Fruit fly (Drosophila melanogaster): ENCODE measurements around the gene CG13063.

DNA sequence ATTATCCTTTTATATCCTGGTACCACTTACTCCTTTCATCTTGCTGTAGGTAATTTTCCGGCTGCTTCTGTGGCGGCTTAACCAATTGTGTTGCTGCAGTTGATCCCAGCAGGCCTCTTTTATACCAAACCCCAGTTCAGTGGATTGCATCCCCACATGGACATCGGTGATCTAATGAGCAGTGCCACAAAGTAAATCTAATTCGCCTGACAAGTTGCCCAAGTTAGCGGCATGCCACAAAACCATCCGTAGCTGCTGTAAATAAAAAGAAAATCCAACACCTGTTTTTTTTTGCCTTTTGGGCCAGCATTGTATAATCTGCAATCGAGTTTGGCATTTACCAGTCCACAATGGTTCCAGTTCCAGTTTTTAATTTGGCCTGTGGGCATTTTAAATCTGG is 27.2 kb upstream of the CG13063 start, which contains the start of gene CG13050:
- TF ChIP-seq CG14655 (GFP tag; optimal IDR thresholded peaks at IDR 0.05) (no peak), CG17806 (tag; optimal IDR thresholded peaks at IDR 0.05) (no peak), CG13204 (GFP tag; optimal IDR thresholded peaks at IDR 0.05) (no peak), EcR (GFP tag; optimal IDR thresholded peaks at IDR 0.05) (no peak), CG9948 (tag; optimal IDR thresholded peaks at IDR 0.05) (no peak)
